Worm (Caenorhabditis elegans) whole organism, L4/young adult: Measurements from ENCODE around the gene pfkb-1.2.

Source experiments
- W03F9.2 ChIP-seq: fragments of 150-350 bp; optimal IDR thresholded peaks from 2 replicates; lab custom pipeline; 2014; ENCODE audit warnings: missing biosample characterization, missing genetic modification characterization
- dao-5 ChIP-seq: sonication (generic microtip); optimal IDR thresholded peaks from 2 replicates; lab custom pipeline; 2016; ENCODE audit warnings: missing genotype, missing genetic modification characterization, moderate library complexity, missing compliant biosample characterization
- him-1 ChIP-seq: sonication (generic microtip); optimal IDR thresholded peaks from 2 replicates; lab custom pipeline; 2016; ENCODE audit warnings: missing genotype, missing genetic modification reagents, missing genetic modification characterization, missing compliant biosample characterization

- TF ChIP-seq W03F9.2 (tag; lab: Kevin White, UChicago): no peak
- TF ChIP-seq him-1 (tag; lab: Kevin White, UChicago): no peak
- no peak for TF ChIP-seq dao-5 (tag; lab: Kevin White, UChicago)
Observed at ce11 chrIV:5979818-5980217, 38.1 kb downstream of the pfkb-1.2 start.
